Worm (Caenorhabditis elegans) whole organism, L1 larva: ENCODE data around the gene B0507.7.

Source experiments
- ceh-82 ChIP-seq, 3 experiments: fragments of 150-350 bp in 1 of 3; sonication (generic microtip) in 2 of 3; optimal IDR thresholded peaks; 2 replicates each; lab custom pipeline; 2014 to 2017; ENCODE audit warnings: missing biosample characterization in 3 of 3, missing genetic modification characterization in 3 of 3
- lin-13 ChIP-seq: fragments of 150-350 bp; optimal IDR thresholded peaks from 2 replicates; lab custom pipeline; 2014; ENCODE audit warnings: missing biosample characterization, missing genetic modification reagents, missing genetic modification characterization
- lin-35 ChIP-seq, 2 experiments: fragments of 150-350 bp; optimal IDR thresholded peaks; 2 replicates each; lab custom pipeline; 2014; ENCODE audit warnings: missing biosample characterization in 2 of 2, missing genetic modification characterization in 2 of 2, missing genetic modification reagents in 2 of 2
- mab-9 ChIP-seq: fragments of 200-800 bp; sonication (Bioruptor generic); IDR thresholded peaks from 2 replicates; pipeline ENCODE4 v1.3.6; 2022; ENCODE audit warnings: missing genetic modification reagents, missing genetic modification characterization, missing compliant biosample characterization
- nhr-11 ChIP-seq: fragments of 150-350 bp; optimal IDR thresholded peaks from 2 replicates; lab custom pipeline; 2014; ENCODE audit warnings: missing biosample characterization, missing genetic modification characterization
- nhr-77 ChIP-seq: fragments of 150-350 bp; optimal IDR thresholded peaks from 2 replicates; lab custom pipeline; 2014; ENCODE audit warnings: missing biosample characterization, missing genetic modification characterization
- pqm-1 ChIP-seq: sonication (generic microtip); optimal IDR thresholded peaks from 3 replicates; lab custom pipeline; 2017; ENCODE audit warnings: missing biosample characterization, missing genetic modification characterization
- rnt-1 ChIP-seq: sonication (generic microtip); optimal IDR thresholded peaks from 2 replicates; lab custom pipeline; 2016; ENCODE audit warnings: mild to moderate bottlenecking, missing genetic modification characterization, moderate library complexity, missing compliant biosample characterization
- snpc-4 ChIP-seq: fragments of 150-350 bp; optimal IDR thresholded peaks from 2 replicates; lab custom pipeline; 2014; ENCODE audit warnings: missing biosample characterization, missing genetic modification characterization
- unc-130 ChIP-seq: fragments of 150-350 bp; optimal IDR thresholded peaks from 2 replicates; lab custom pipeline; 2017; ENCODE audit warnings: missing biosample characterization, missing genetic modification characterization, inconsistent platforms

DNA sequence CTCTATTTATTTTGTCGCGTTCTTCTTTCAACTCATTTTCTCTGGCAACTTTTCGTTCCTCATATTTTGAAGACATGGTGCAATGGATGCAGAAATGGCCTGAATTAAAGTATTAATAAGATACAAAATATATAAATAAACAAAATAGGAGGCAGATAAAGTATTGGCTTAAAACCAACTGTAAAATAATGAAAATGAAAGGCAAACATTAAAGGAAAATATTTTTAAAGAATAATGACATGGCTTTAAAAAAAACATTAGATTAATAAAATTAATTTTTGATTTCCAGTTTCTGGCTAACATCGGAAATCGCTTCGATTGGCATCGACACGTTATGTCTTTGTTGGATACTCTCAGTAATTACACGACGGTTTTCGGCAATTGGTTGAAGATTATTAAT lies 1.9 kb upstream of the B0507.7 start, which contains the start of gene ddn-1:
- TF ChIP-seq nhr-11 (tag; lab: Kevin White, UChicago): no peak
- no peak for TF ChIP-seq mab-9 (GFP tag; lab: Robert Waterston, UW)
- TF ChIP-seq nhr-77 (tag; lab: Kevin White, UChicago): no peak
- TF ChIP-seq lin-35 (GFP tag; optimal IDR thresholded peaks at IDR 0.05; lab: Kevin White, UChicago): no peak
- no peak for TF ChIP-seq unc-130 (tag; lab: Kevin White, UChicago)
- TF ChIP-seq ceh-82 (tag; optimal IDR thresholded peaks at IDR 0.05; lab: Kevin White, UChicago): no peak
- TF ChIP-seq snpc-4: no peak
- no peak for TF ChIP-seq lin-13
- TF ChIP-seq rnt-1: no peak
- no peak for TF ChIP-seq pqm-1
